Fruit fly (Drosophila melanogaster) whole organism, embryonic: ENCODE measurements around the gene Pxn.

Experiments
- ATbp ChIP-seq: fragments of 200-800 bp; sonication (Bioruptor generic); optimal IDR thresholded peaks from 2 replicates; lab custom pipeline; 2017; ENCODE audit warnings: missing biosample characterization, mild to moderate bottlenecking, missing genetic modification characterization, missing genetic modification reagents
- B-H2 ChIP-seq: fragments of 200-800 bp; sonication (Bioruptor generic); optimal IDR thresholded peaks from 2 replicates; lab custom pipeline; 2018; ENCODE audit warnings: missing biosample characterization, mild to moderate bottlenecking, missing genetic modification characterization
- CG10366 ChIP-seq: fragments of 200-800 bp; sonication (Bioruptor generic); IDR thresholded peaks from 2 replicates; pipeline ENCODE4 v1.3.6; 2022; ENCODE audit warnings: missing biosample characterization, missing genetic modification characterization
- CG10654 ChIP-seq: fragments of 200-800 bp; sonication (Bioruptor generic); optimal IDR thresholded peaks from 2 replicates; lab custom pipeline; 2016; ENCODE audit warnings: missing biosample characterization, missing genetic modification characterization
- CG11093 ChIP-seq: fragments of 200-800 bp; sonication (Bioruptor generic); IDR thresholded peaks from 3 replicates; pipeline ENCODE4 v1.3.6; 2022; ENCODE audit warnings: missing biosample characterization, missing genetic modification characterization
- CG31224 ChIP-seq: fragments of 200-800 bp; sonication (Bioruptor generic); IDR thresholded peaks from 2 replicates; pipeline ENCODE4 v1.3.6; 2022; ENCODE audit warnings: missing biosample characterization, missing genetic modification characterization
- CG32532 ChIP-seq: fragments of 200-800 bp; sonication (Bioruptor generic); IDR thresholded peaks from 2 replicates; pipeline ENCODE4 v1.3.6; 2022; ENCODE audit warnings: missing biosample characterization, missing genetic modification characterization
- CG32767 ChIP-seq: fragments of 200-800 bp; sonication (Bioruptor generic); IDR thresholded peaks from 2 replicates; pipeline ENCODE4 v1.3.6; 2022; ENCODE audit warnings: missing biosample characterization, missing genetic modification characterization
- CG33213 ChIP-seq: fragments of 200-800 bp; sonication (Bioruptor generic); optimal IDR thresholded peaks from 3 replicates; lab custom pipeline; 2016; ENCODE audit warnings: missing biosample characterization, missing genetic modification characterization
- CG34422 ChIP-seq: fragments of 200-800 bp; sonication (Bioruptor generic); IDR thresholded peaks from 3 replicates; pipeline ENCODE4 v1.3.6; 2022; ENCODE audit warnings: missing biosample characterization, missing genetic modification characterization
- CG3726 ChIP-seq: fragments of 200-800 bp; sonication (Bioruptor generic); IDR thresholded peaks from 3 replicates; pipeline ENCODE4, ENCODE4 v1.3.6; 2022; ENCODE audit warnings: missing biosample characterization, missing genetic modification characterization
- CG4820 ChIP-seq: fragments of 200-800 bp; sonication (Bioruptor generic); optimal IDR thresholded peaks from 3 replicates; lab custom pipeline; 2016; ENCODE audit warnings: missing biosample characterization, missing genetic modification characterization
- CG6654 ChIP-seq: fragments of 200-800 bp; sonication (Bioruptor generic); optimal IDR thresholded peaks from 2 replicates; lab custom pipeline; 2017; ENCODE audit warnings: missing biosample characterization, mild to moderate bottlenecking, missing genetic modification characterization
- CG6813 ChIP-seq: fragments of 200-800 bp; sonication (Bioruptor generic); optimal IDR thresholded peaks from 2 replicates; lab custom pipeline; 2017; ENCODE audit warnings: missing biosample characterization, missing genetic modification characterization, mild to moderate bottlenecking, moderate library complexity, missing genetic modification reagents
- CG8388 ChIP-seq: fragments of 200-800 bp; sonication (Bioruptor generic); optimal IDR thresholded peaks from 2 replicates; lab custom pipeline; 2019; ENCODE audit warnings: missing biosample characterization, mild to moderate bottlenecking, missing genetic modification characterization, moderate library complexity
- CG9727 ChIP-seq: fragments of 200-800 bp; sonication (Bioruptor generic); optimal IDR thresholded peaks from 3 replicates; lab custom pipeline; 2017; ENCODE audit warnings: missing biosample characterization, mild to moderate bottlenecking, missing genetic modification characterization
- CTCF ChIP-seq: fragments of 200-800 bp; sonication (Bioruptor generic); optimal IDR thresholded peaks from 2 replicates; lab custom pipeline; 2017; ENCODE audit warnings: missing biosample characterization, mild to moderate bottlenecking, missing genetic modification characterization, moderate library complexity
- Camta ChIP-seq: fragments of 200-800 bp; sonication (Bioruptor generic); optimal IDR thresholded peaks from 2 replicates; lab custom pipeline; 2016; ENCODE audit warnings: missing biosample characterization, missing genetic modification characterization
- Dip2 ChIP-seq: fragments of 200-800 bp; sonication (Bioruptor generic); IDR thresholded peaks from 2 replicates; pipeline ENCODE4 v1.3.6; 2022; ENCODE audit warnings: missing biosample characterization, missing genetic modification characterization
- Dip3 ChIP-seq: fragments of 200-800 bp; sonication (Bioruptor generic); optimal IDR thresholded peaks from 3 replicates; lab custom pipeline; 2016; ENCODE audit warnings: missing biosample characterization, missing genetic modification characterization
- HmgD ChIP-seq: fragments of 200-800 bp; sonication (Bioruptor generic); optimal IDR thresholded peaks from 3 replicates; lab custom pipeline; 2016; ENCODE audit warnings: missing biosample characterization, missing genetic modification characterization
- Kr ChIP-seq: fragments of 200-800 bp; sonication (Bioruptor generic); optimal IDR thresholded peaks from 2 replicates; lab custom pipeline; 2017; ENCODE audit warnings: missing biosample characterization, mild to moderate bottlenecking, missing genetic modification characterization
- Opbp ChIP-seq: fragments of 200-800 bp; sonication (Bioruptor generic); IDR thresholded peaks from 3 replicates; pipeline ENCODE4 v1.3.6; 2022; ENCODE audit warnings: missing biosample characterization, missing genetic modification characterization; ENCODE audit not compliant: partially characterized antibody
- Pdp1 ChIP-seq, 2 experiments: fragments of 200-800 bp; sonication (Bioruptor generic); optimal IDR thresholded peaks; 3 replicates each; lab custom pipeline; 2016; ENCODE audit warnings: missing biosample characterization in 2 of 2, missing genetic modification characterization in 2 of 2, mild to moderate bottlenecking in 1 of 2, moderate library complexity in 1 of 2
- Taf1 ChIP-seq: fragments of 200-800 bp; sonication (Bioruptor generic); IDR thresholded peaks from 2 replicates; pipeline ENCODE4 v1.3.6; 2022; ENCODE audit warnings: missing biosample characterization, missing genetic modification characterization
- Vsx1 ChIP-seq: fragments of 200-800 bp; sonication (Bioruptor generic); optimal IDR thresholded peaks from 2 replicates; lab custom pipeline; 2017; ENCODE audit warnings: missing biosample characterization, mild to moderate bottlenecking, missing genetic modification characterization, missing genetic modification reagents
- aop ChIP-seq: fragments of 200-800 bp; sonication (Bioruptor generic); IDR thresholded peaks from 2 replicates; pipeline ENCODE4 v1.3.6; 2022; ENCODE audit warnings: missing biosample characterization, missing genetic modification characterization
- ara ChIP-seq: fragments of 200-800 bp; sonication (Bioruptor generic); IDR thresholded peaks from 2 replicates; pipeline ENCODE4 v1.3.6; 2022; ENCODE audit warnings: missing biosample characterization, missing genetic modification characterization
- danr ChIP-seq: fragments of 200-800 bp; sonication (Bioruptor generic); IDR thresholded peaks from 2 replicates; pipeline ENCODE4 v1.3.6; 2022; ENCODE audit warnings: missing biosample characterization, missing genetic modification characterization
- dm ChIP-seq: fragments of 200-800 bp; sonication (Bioruptor generic); optimal IDR thresholded peaks from 3 replicates; lab custom pipeline; 2016; ENCODE audit warnings: missing biosample characterization, missing genetic modification characterization
- eyg ChIP-seq: fragments of 200-800 bp; sonication (Bioruptor generic); optimal IDR thresholded peaks from 3 replicates; lab custom pipeline; 2016; ENCODE audit warnings: missing biosample characterization, missing genetic modification characterization
- fd64A ChIP-seq: fragments of 200-800 bp; sonication (Bioruptor generic); optimal IDR thresholded peaks from 3 replicates; lab custom pipeline; 2018; ENCODE audit warnings: missing biosample characterization, mild to moderate bottlenecking, missing genetic modification characterization
- ftz-f1 ChIP-seq: fragments of 200-800 bp; sonication (Bioruptor generic); optimal IDR thresholded peaks from 2 replicates; lab custom pipeline; 2016; ENCODE audit warnings: missing biosample characterization, missing genetic modification characterization
- gt ChIP-seq: fragments of 200-800 bp; sonication (Bioruptor generic); IDR thresholded peaks from 2 replicates; pipeline ENCODE4 v1.3.6; 2022; ENCODE audit warnings: missing biosample characterization, missing genetic modification characterization
- ham ChIP-seq: fragments of 200-800 bp; sonication (Bioruptor generic); IDR thresholded peaks from 2 replicates; pipeline ENCODE4 v1.3.6; 2022; ENCODE audit warnings: missing biosample characterization, missing genetic modification characterization
- jigr1 ChIP-seq: fragments of 200-800 bp; sonication (Bioruptor generic); IDR thresholded peaks from 3 replicates; pipeline ENCODE4 v1.3.6; 2022; ENCODE audit warnings: missing biosample characterization, missing genetic modification characterization
- klu ChIP-seq: fragments of 200-800 bp; sonication (Bioruptor generic); IDR thresholded peaks from 2 replicates; pipeline ENCODE4 v1.3.6; 2022; ENCODE audit warnings: missing biosample characterization, missing genetic modification characterization
- lab ChIP-seq: fragments of 200-800 bp; sonication (Bioruptor generic); optimal IDR thresholded peaks from 3 replicates; lab custom pipeline; 2017; ENCODE audit warnings: missing biosample characterization, missing genetic modification characterization, mild to moderate bottlenecking, moderate library complexity, missing genetic modification reagents
- mam ChIP-seq: fragments of 200-800 bp; sonication (Bioruptor generic); optimal IDR thresholded peaks from 3 replicates; lab custom pipeline; 2016; ENCODE audit warnings: missing biosample characterization, missing genetic modification characterization
- nerfin-2 ChIP-seq: fragments of 200-800 bp; sonication (Bioruptor generic); IDR thresholded peaks from 2 replicates; pipeline ENCODE4 v1.3.6; 2022; ENCODE audit warnings: missing biosample characterization, missing genetic modification characterization; ENCODE audit not compliant: partially characterized antibody
- pan ChIP-seq, 4 experiments: fragments of >200 bp in 3 of 4; fragments of 200-800 bp in 1 of 4; sonication (Bioruptor generic) in 1 of 4; optimal IDR thresholded peaks in 3 of 4; IDR thresholded peaks in 1 of 4; 2 replicates each; pipeline versions ENCODE4 v1.3.6 to Lab custom; 2017 to 2022; ENCODE audit warnings: missing biosample characterization in 2 of 4, missing genetic modification characterization in 2 of 4, mixed read lengths in 1 of 4
- pum ChIP-seq: fragments of 200-800 bp; sonication (Bioruptor generic); optimal IDR thresholded peaks from 2 replicates; lab custom pipeline; 2016; ENCODE audit warnings: missing biosample characterization, missing genetic modification characterization
- sens ChIP-seq: fragments of 200-800 bp; sonication (Bioruptor generic); peaks from one replicate; lab custom pipeline; 2016; ENCODE audit warnings: missing biosample characterization, missing genetic modification characterization
- sna ChIP-seq: fragments of 200-800 bp; sonication (Bioruptor generic); IDR thresholded peaks from 2 replicates; pipeline ENCODE4 v1.3.6; 2022; ENCODE audit warnings: missing biosample characterization, missing genetic modification characterization; ENCODE audit not compliant: partially characterized antibody
- so ChIP-seq: fragments of 200-800 bp; sonication (Bioruptor generic); IDR thresholded peaks from 3 replicates; pipeline ENCODE4 v1.3.6; 2022; ENCODE audit warnings: missing biosample characterization, missing genetic modification characterization
- tap ChIP-seq: fragments of 200-800 bp; optimal IDR thresholded peaks from 3 replicates; lab custom pipeline; 2019; ENCODE audit warnings: missing biosample characterization, mild to moderate bottlenecking, missing genetic modification characterization, moderate library complexity
- unpg ChIP-seq: fragments of 200-800 bp; sonication (Bioruptor generic); optimal IDR thresholded peaks from 3 replicates; lab custom pipeline; 2018; ENCODE audit warnings: missing biosample characterization, mild to moderate bottlenecking, missing genetic modification characterization, moderate library complexity
- vnd ChIP-seq: fragments of 200-800 bp; sonication (Bioruptor generic); IDR thresholded peaks from 3 replicates; pipeline ENCODE4 v1.3.6; 2022; ENCODE audit warnings: missing biosample characterization, missing genetic modification characterization; ENCODE audit not compliant: partially characterized antibody
- yki ChIP-seq: fragments of >200 bp; optimal IDR thresholded peaks from 3 replicates; lab custom pipeline; 2018

The Pxn gene

dm6 chr3L:2589911-2590763 is 39.7 kb downstream of the Pxn start (continued):
- TF ChIP-seq tap (tag; lab: Kevin White, UChicago): peak; percentile 83
- TF ChIP-seq aop: peak; percentile 61; the same call in 1 of the 2 replicates
- peak in 1 of 2 experiments; percentile 17 for TF ChIP-seq Pdp1 (GFP tag; optimal IDR thresholded peaks at IDR 0.05; lab: Kevin White, UChicago)
- no peak for TF ChIP-seq Dip2 (GFP tag; lab: Robert Waterston, UW)
- TF ChIP-seq Opbp (GFP tag; lab: Robert Waterston, UW): no peak
- TF ChIP-seq CG9727 (GFP tag; lab: Kevin White, UChicago): peak; percentile 77
- no peak for TF ChIP-seq Dip3 (GFP tag; lab: Kevin White, UChicago)
- TF ChIP-seq CG34422 (GFP tag; lab: Robert Waterston, UW): peak; percentile 67
- TF ChIP-seq CG3726: no peak
- TF ChIP-seq Vsx1 (GFP tag; lab: Kevin White, UChicago): no peak
- TF ChIP-seq ATbp (GFP tag; lab: Kevin White, UChicago): peak; percentile 35
- TF ChIP-seq ara (GFP tag; lab: Robert Waterston, UW): no peak
- TF ChIP-seq yki (lab: Kevin White, UChicago): no peak
- no peak for TF ChIP-seq pum (GFP tag; lab: Kevin White, UChicago)
- no peak for TF ChIP-seq jigr1
- peak; percentile 56; the same call in 1 of the 2 replicates for TF ChIP-seq sna (GFP tag; lab: Robert Waterston, UW)
- peak; percentile 54 for TF ChIP-seq CG6813 (GFP tag; lab: Kevin White, UChicago)
- peak; percentile 78 for TF ChIP-seq CG8388 (GFP tag; lab: Kevin White, UChicago)
- no peak for TF ChIP-seq CG33213 (GFP tag; lab: Kevin White, UChicago)
- TF ChIP-seq sens (GFP tag; lab: Kevin White, UChicago): peak; percentile 44
- peak; percentile 61; the same call in 1 of the 3 replicates for TF ChIP-seq so (GFP tag; lab: Robert Waterston, UW)
- TF ChIP-seq CG32767 (GFP tag; lab: Robert Waterston, UW): peak; percentile 68; the same call in 1 of the 2 replicates
- TF ChIP-seq pan (optimal IDR thresholded peaks at IDR 0.05; lab: Kevin White, UChicago): no peak
- peak in 1 of 2 experiments; percentile 71 for TF ChIP-seq pan (GFP tag; optimal IDR thresholded peaks at IDR 0.05 in 1 of 2, IDR thresholded peaks at IDR 0.05 in 1 of 2)
- TF ChIP-seq vnd: peak; percentile 48; the same call in 2 of the 3 replicates
- peak; percentile 69 for TF ChIP-seq B-H2 (GFP tag; lab: Kevin White, UChicago)
- TF ChIP-seq HmgD: peak; percentile 10
- no peak for TF ChIP-seq CG31224
- TF ChIP-seq Camta: no peak
- TF ChIP-seq CG11093 (GFP tag; lab: Robert Waterston, UW): peak; percentile 64
- 0 out of 2 replicates have a peak, but pooled peaks have one; percentile 8 for TF ChIP-seq danr
- TF ChIP-seq CTCF (GFP tag; lab: Kevin White, UChicago): peak; percentile 8
- peak; percentile 79 for TF ChIP-seq unpg (GFP tag; lab: Kevin White, UChicago)
- TF ChIP-seq Kr (GFP tag; lab: Kevin White, UChicago): no peak
- TF ChIP-seq dm: no peak
- TF ChIP-seq klu (GFP tag; lab: Robert Waterston, UW): no peak; the same call in 1 of the 2 replicates
- TF ChIP-seq CG32532 (GFP tag; lab: Robert Waterston, UW): peak; percentile 27; the same call in 1 of the 2 replicates
- TF ChIP-seq CG10654 (GFP tag; lab: Kevin White, UChicago): peak; percentile 24
- TF ChIP-seq ftz-f1 (GFP tag; lab: Kevin White, UChicago): no peak
- TF ChIP-seq CG10366 (GFP tag; lab: Robert Waterston, UW): peak; percentile 72
- peak; percentile 58; the same call in 1 of the 2 replicates for TF ChIP-seq Taf1 (GFP tag; lab: Robert Waterston, UW)
- TF ChIP-seq fd64A: no peak
- TF ChIP-seq lab (GFP tag; lab: Kevin White, UChicago): peak; percentile 86
- no peak for TF ChIP-seq gt (GFP tag; lab: Robert Waterston, UW)
- TF ChIP-seq eyg (GFP tag; lab: Kevin White, UChicago): no peak
- TF ChIP-seq mam (GFP tag; lab: Kevin White, UChicago): peak; percentile 8
- TF ChIP-seq ham (GFP tag; lab: Robert Waterston, UW): no peak
- TF ChIP-seq CG4820: peak; percentile 56
- TF ChIP-seq CG6654 (GFP tag; lab: Kevin White, UChicago): peak; percentile 7
- TF ChIP-seq nerfin-2 (GFP tag; lab: Robert Waterston, UW): no peak
